Worm (Caenorhabditis elegans): ENCODE data around the gene pqn-63.
A peak's percentile ranks its signal among the peaks of the same experiment; 100 is the strongest.

Gene pqn-63

ce11 chrV:9582594-9583322 is 33.1 kb upstream of the pqn-63 start, which contains the start of gene rtfo-1 (continued):
- TF ChIP-seq pag-3 (tag; optimal IDR thresholded peaks at IDR 0.05; ENCODE audit: borderline replicate concordance, insufficient read depth) (no peak), lsy-2 (tag; optimal IDR thresholded peaks at IDR 0.05) (peak; percentile 36 to 41), nhr-85 (tag) (peak; percentile 75), nhr-76 (tag; optimal IDR thresholded peaks at IDR 0.05) (no peak), tbx-2 (tag; optimal IDR thresholded peaks at IDR 0.05) (peak; percentile 39), sox-4 (tag; optimal IDR thresholded peaks at IDR 0.05) (no peak), ztf-11 (tag; optimal IDR thresholded peaks at IDR 0.05) (peak in 1 of 2 experiments; percentile 7), nhr-237 (tag; optimal IDR thresholded peaks at IDR 0.05) (no peak), dsc-1 (tag; optimal IDR thresholded peaks at IDR 0.05) (peak; percentile 35), jun-1 (tag; optimal IDR thresholded peaks at IDR 0.05) (no peak), C04F5.9 (tag; optimal IDR thresholded peaks at IDR 0.05) (no peak), ceh-63 (GFP tag; optimal IDR thresholded peaks at IDR 0.05) (no peak), nhr-11 (tag; optimal IDR thresholded peaks at IDR 0.05) (no peak), rnt-1 (tag; optimal IDR thresholded peaks at IDR 0.05) (peak; percentile 62), nhr-90 (tag; optimal IDR thresholded peaks at IDR 0.05; ENCODE audit: poor library complexity) (peak; percentile 69), unc-62 (GFP tag; optimal IDR thresholded peaks at IDR 0.05) (no peak), lin-39 (tag; optimal IDR thresholded peaks at IDR 0.05) (no peak), lir-3 (tag; optimal IDR thresholded peaks at IDR 0.05; ENCODE audit: poor library complexity) (peak; percentile 31), skn-1 (tag; optimal IDR thresholded peaks at IDR 0.05) (peak; percentile 58), nhr-84 (tag; optimal IDR thresholded peaks at IDR 0.05) (no peak), alr-1 (tag; optimal IDR thresholded peaks at IDR 0.05; ENCODE audit: borderline replicate concordance) (no peak), nhr-20 (tag; optimal IDR thresholded peaks at IDR 0.05) (peak; percentile 45), ztf-4 (tag; optimal IDR thresholded peaks at IDR 0.05) (peak; percentile 47), hlh-17 (GFP tag; optimal IDR thresholded peaks at IDR 0.05; ENCODE audit: borderline replicate concordance) (no peak), lin-13 (GFP tag; optimal IDR thresholded peaks at IDR 0.05) (peak; percentile 38), zip-4 (GFP tag; optimal IDR thresholded peaks at IDR 0.05) (peak; percentile 16), C34B4.2 (tag; optimal IDR thresholded peaks at IDR 0.05) (no peak), irx-1 (tag; optimal IDR thresholded peaks at IDR 0.05) (peak; percentile 30), snpc-4 (tag; optimal IDR thresholded peaks at IDR 0.05) (peak; percentile 38), mdl-1 (tag; optimal IDR thresholded peaks at IDR 0.05) (peak in 1 of 2 experiments; percentile 48), ceh-8 (GFP tag; optimal IDR thresholded peaks at IDR 0.05) (no peak), unc-130 (tag; optimal IDR thresholded peaks at IDR 0.05) (peak; percentile 44), ceh-90 (tag; optimal IDR thresholded peaks at IDR 0.05) (no peak), aha-1 (tag; optimal IDR thresholded peaks at IDR 0.05) (no peak), pqm-1 (tag; optimal IDR thresholded peaks at IDR 0.05) (no peak), fkh-8 (tag; optimal IDR thresholded peaks at IDR 0.05) (no peak), egl-27 (tag; optimal IDR thresholded peaks at IDR 0.05) (no peak), fos-1 (tag; optimal IDR thresholded peaks at IDR 0.05) (no peak), fkh-4 (tag; optimal IDR thresholded peaks at IDR 0.05; ENCODE audit: borderline replicate concordance) (no peak), vab-15 (tag; optimal IDR thresholded peaks at IDR 0.05) (no peak), elt-2 (tag; optimal IDR thresholded peaks at IDR 0.05) (peak; percentile 22), Y116A8C.19 (tag; optimal IDR thresholded peaks at IDR 0.05; ENCODE audit: borderline replicate concordance) (no peak), hlh-4 (tag; optimal IDR thresholded peaks at IDR 0.05) (no peak), ets-5 (GFP tag; IDR thresholded peaks at IDR 0.05) (no peak), mep-1 (tag; optimal IDR thresholded peaks at IDR 0.05) (peak; percentile 46), nhr-47 (tag; optimal IDR thresholded peaks at IDR 0.05) (peak; percentile 58), mab-9 (GFP tag; IDR thresholded peaks at IDR 0.05) (no peak), ces-1 (GFP tag; optimal IDR thresholded peaks at IDR 0.05) (no peak), nhr-28 (tag; optimal IDR thresholded peaks at IDR 0.05) (no peak), isw-1 (GFP tag; IDR thresholded peaks at IDR 0.05) (no peak), sptf-1 (tag; optimal IDR thresholded peaks at IDR 0.05) (no peak), zag-1 (tag; optimal IDR thresholded peaks at IDR 0.05) (no peak)

All from whole organism, L1 larva.